Worm (Caenorhabditis elegans): ENCODE data around the gene fip-1.

fip-1 gene

DNA sequence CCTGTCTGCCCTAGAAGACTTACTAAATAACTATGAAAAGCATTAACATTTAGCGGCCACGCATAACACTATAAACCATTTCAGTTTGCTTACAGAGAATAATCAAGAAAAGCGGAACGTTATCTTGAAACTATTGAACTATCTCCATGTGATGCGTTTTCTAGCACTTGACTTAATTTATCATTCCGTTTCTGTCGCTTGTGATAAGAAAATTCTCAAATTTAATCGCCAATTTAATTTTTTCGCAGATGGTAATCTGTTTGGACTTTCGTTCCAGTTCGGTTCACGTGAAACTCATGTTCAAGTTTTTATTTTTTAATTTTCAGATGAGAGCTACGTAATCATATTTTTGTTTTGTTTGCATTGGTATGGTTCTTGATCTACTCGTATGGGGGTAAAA is 17.4 kb downstream of the fip-1 start (continued):
- TF ChIP-seq F37D6.2 (tag; optimal IDR thresholded peaks at IDR 0.05): no peak
- 0 out of 2 replicates have a peak, but pooled peaks have one; percentile 41 for TF ChIP-seq tra-1 (GFP tag; IDR thresholded peaks at IDR 0.05)
- TF ChIP-seq dmd-6 (GFP tag; IDR thresholded peaks at IDR 0.05): peak; percentile 93
- no peak for TF ChIP-seq unc-130 (GFP tag; optimal IDR thresholded peaks at IDR 0.05)
- TF ChIP-seq lsy-2 (tag; optimal IDR thresholded peaks at IDR 0.05): peak in 1 of 2 experiments; percentile 8
- TF ChIP-seq nhr-76 (tag; optimal IDR thresholded peaks at IDR 0.05): no peak
- no peak for TF ChIP-seq unc-39 (tag; optimal IDR thresholded peaks at IDR 0.05)
- TF ChIP-seq zag-1 (tag; optimal IDR thresholded peaks at IDR 0.05): no peak
- no peak for TF ChIP-seq zfp-2 (tag; optimal IDR thresholded peaks at IDR 0.05)
- TF ChIP-seq T20F7.1 (GFP tag; optimal IDR thresholded peaks at IDR 0.05): peak; percentile 44
- TF ChIP-seq egl-43 (GFP tag; IDR thresholded peaks at IDR 0.05): no peak
- no peak for TF ChIP-seq nhr-10 (tag; optimal IDR thresholded peaks at IDR 0.05)
- TF ChIP-seq dve-1 (tag; optimal IDR thresholded peaks at IDR 0.05; ENCODE audit: insufficient read depth): peak; percentile 94
- no peak for TF ChIP-seq unc-62 (GFP tag; optimal IDR thresholded peaks at IDR 0.05 in 1 of 2)
- no peak for TF ChIP-seq unc-62 (tag; optimal IDR thresholded peaks at IDR 0.05)
- TF ChIP-seq mep-1 (tag; optimal IDR thresholded peaks at IDR 0.05): no peak
- TF ChIP-seq sdz-12 (GFP tag; optimal IDR thresholded peaks at IDR 0.05): no peak
- TF ChIP-seq nhr-42 (GFP tag; IDR thresholded peaks at IDR 0.05): no peak
- no peak for TF ChIP-seq Y75B8A.6 (GFP tag; IDR thresholded peaks at IDR 0.05)
- TF ChIP-seq lin-13 (GFP tag; optimal IDR thresholded peaks at IDR 0.05): no peak
- no peak for TF ChIP-seq zip-2 (tag; optimal IDR thresholded peaks at IDR 0.05)
- TF ChIP-seq spr-3 (GFP tag; optimal IDR thresholded peaks at IDR 0.05): no peak
- no peak for TF ChIP-seq ztf-7 (tag; optimal IDR thresholded peaks at IDR 0.05)
- TF ChIP-seq lin-1 (GFP tag; IDR thresholded peaks at IDR 0.05): peak; percentile 33; the same call in 1 of the 2 replicates
- TF ChIP-seq nhr-111 (GFP tag; optimal IDR thresholded peaks at IDR 0.05): no peak
- TF ChIP-seq daf-16 (GFP tag; optimal IDR thresholded peaks at IDR 0.05): peak in 1 of 2 experiments; percentile 49
- TF ChIP-seq daf-16 (tag; optimal IDR thresholded peaks at IDR 0.05): peak; percentile 94
- peak; percentile 76 for TF ChIP-seq aha-1 (tag)
- no peak for TF ChIP-seq ceh-44 (GFP tag; IDR thresholded peaks at IDR 0.05)
- no peak for TF ChIP-seq lin-29 (GFP tag; IDR thresholded peaks at IDR 0.05)
- TF ChIP-seq F10B5.3 (tag; optimal IDR thresholded peaks at IDR 0.05): no peak
- TF ChIP-seq lin-15B (tag; optimal IDR thresholded peaks at IDR 0.05): no peak
- no peak for TF ChIP-seq nhr-11 (tag; optimal IDR thresholded peaks at IDR 0.05)
- TF ChIP-seq ama-1 (optimal IDR thresholded peaks at IDR 0.05): no peak
- no peak for TF ChIP-seq nhr-6 (tag; optimal IDR thresholded peaks at IDR 0.05)
- no peak for TF ChIP-seq lim-7 (GFP tag; IDR thresholded peaks at IDR 0.05)
- no peak for TF ChIP-seq F44E2.7 (GFP tag; IDR thresholded peaks at IDR 0.05)
- TF ChIP-seq attf-4 (tag; optimal IDR thresholded peaks at IDR 0.05): no peak
- no peak for TF ChIP-seq nhr-237 (tag; optimal IDR thresholded peaks at IDR 0.05)
- TF ChIP-seq fkh-10 (GFP tag; optimal IDR thresholded peaks at IDR 0.05): no peak
- no peak for TF ChIP-seq daf-12 (tag; optimal IDR thresholded peaks at IDR 0.05)
- TF ChIP-seq vab-7 (GFP tag; IDR thresholded peaks at IDR 0.05): no peak
- TF ChIP-seq set-16 (GFP tag; IDR thresholded peaks at IDR 0.05): no peak
- no peak for TF ChIP-seq mdt-29 (GFP tag; IDR thresholded peaks at IDR 0.05)
- TF ChIP-seq saeg-2 (GFP tag; IDR thresholded peaks at IDR 0.05): no peak
- no peak for TF ChIP-seq madf-5 (GFP tag; IDR thresholded peaks at IDR 0.05)
- TF ChIP-seq mxl-3 (GFP tag; optimal IDR thresholded peaks at IDR 0.05): peak; percentile 33
- peak; percentile 73 for TF ChIP-seq nhr-48 (tag; optimal IDR thresholded peaks at IDR 0.05)
- no peak for TF ChIP-seq fos-1 (tag; optimal IDR thresholded peaks at IDR 0.05)
- TF ChIP-seq ceh-28 (tag; optimal IDR thresholded peaks at IDR 0.05): no peak
- TF ChIP-seq jun-1 (tag; optimal IDR thresholded peaks at IDR 0.05): no peak
- TF ChIP-seq madf-9 (GFP tag; conservative IDR thresholded peaks at IDR 0.05): no peak
- no peak for TF ChIP-seq gei-8 (GFP tag; optimal IDR thresholded peaks at IDR 0.05)
- no peak for TF ChIP-seq hif-1 (tag; optimal IDR thresholded peaks at IDR 0.05)
